Worm (Caenorhabditis elegans) whole organism, young adult: ENCODE data around the gene srsx-33.

Source experiments
- B0035.1 ChIP-seq: sonication (generic microtip); optimal IDR thresholded peaks from 2 replicates; lab custom pipeline; 2016; ENCODE audit warnings: missing genetic modification characterization, mild to moderate bottlenecking, missing compliant biosample characterization, missing genotype, missing genetic modification reagents
- C17E4.6 ChIP-seq: fragments of 200-800 bp; sonication (Bioruptor generic); IDR thresholded peaks from 2 replicates; pipeline ENCODE4 v1.3.6; 2022; ENCODE audit warnings: missing genetic modification reagents, missing genetic modification characterization, missing compliant biosample characterization
- D2030.7 ChIP-seq: fragments of 200-800 bp; sonication (Bioruptor generic); IDR thresholded peaks from 2 replicates; pipeline ENCODE4 v1.3.6; 2022; ENCODE audit warnings: missing genetic modification reagents, missing genetic modification characterization, missing compliant biosample characterization
- F10E7.11 ChIP-seq: sonication (generic microtip); optimal IDR thresholded peaks from 2 replicates; lab custom pipeline; 2017; ENCODE audit warnings: mild to moderate bottlenecking, missing genetic modification characterization, moderate library complexity, missing compliant biosample characterization
- F33H1.4 ChIP-seq: fragments of 200-800 bp; sonication (Bioruptor generic); IDR thresholded peaks from 2 replicates; pipeline ENCODE4 v1.3.6; 2022; ENCODE audit warnings: missing genetic modification reagents, missing genetic modification characterization, missing compliant biosample characterization
- F39B2.1 ChIP-seq: fragments of 200-800 bp; sonication (Bioruptor generic); IDR thresholded peaks from 2 replicates; pipeline ENCODE4 v1.3.6; 2022; ENCODE audit warnings: missing genetic modification reagents, missing genetic modification characterization, missing compliant biosample characterization
- F52B5.7 ChIP-seq: sonication (generic microtip); optimal IDR thresholded peaks from 2 replicates; lab custom pipeline; 2016; ENCODE audit warnings: mild to moderate bottlenecking, missing genetic modification characterization, missing compliant biosample characterization
- K11D2.4 ChIP-seq: fragments of 200-800 bp; sonication (Bioruptor generic); IDR thresholded peaks from 2 replicates; pipeline ENCODE4 v1.3.6; 2022; ENCODE audit warnings: missing genetic modification reagents, missing genetic modification characterization, missing compliant biosample characterization
- Y53F4B.3 ChIP-seq: fragments of 200-800 bp; sonication (Bioruptor generic); IDR thresholded peaks from 2 replicates; pipeline ENCODE4 v1.3.6; 2022; ENCODE audit warnings: missing genetic modification reagents, missing genetic modification characterization, missing compliant biosample characterization
- Y67H2A.10 ChIP-seq: fragments of 200-800 bp; sonication (Bioruptor generic); conservative IDR thresholded peaks from 2 replicates; pipeline ENCODE4 v1.3.6; 2022; ENCODE audit warnings: missing genetic modification reagents, missing genetic modification characterization, missing compliant biosample characterization
- Y95B8A.8 ChIP-seq: fragments of 200-800 bp; sonication (Bioruptor generic); IDR thresholded peaks from 2 replicates; pipeline ENCODE4 v1.3.6; 2022; ENCODE audit warnings: missing genetic modification reagents, missing genetic modification characterization, missing compliant biosample characterization
- ZK185.1 ChIP-seq: sonication (generic microtip); optimal IDR thresholded peaks from 2 replicates; lab custom pipeline; 2016; ENCODE audit warnings: mild to moderate bottlenecking, missing genetic modification characterization, missing compliant biosample characterization; ENCODE audit not compliant: poor library complexity, severe bottlenecking
- atf-7 ChIP-seq: sonication (generic microtip); optimal IDR thresholded peaks from 2 replicates; lab custom pipeline; 2017; ENCODE audit warnings: mild to moderate bottlenecking, missing genetic modification characterization, missing compliant biosample characterization
- athp-1 ChIP-seq: sonication (generic microtip); optimal IDR thresholded peaks from 2 replicates; lab custom pipeline; 2017; ENCODE audit warnings: mild to moderate bottlenecking, missing genetic modification characterization, missing compliant biosample characterization
- attf-3 ChIP-seq: fragments of 200-800 bp; sonication (Bioruptor generic); conservative IDR thresholded peaks from 2 replicates; pipeline ENCODE4 v1.3.6; 2022; ENCODE audit warnings: missing genetic modification reagents, missing genetic modification characterization, missing compliant biosample characterization
- attf-5 ChIP-seq: fragments of 200-800 bp; sonication (Bioruptor generic); optimal IDR thresholded peaks from 2 replicates; lab custom pipeline; 2018; ENCODE audit warnings: mild to moderate bottlenecking, missing genetic modification characterization, missing compliant biosample characterization
- ceh-58 ChIP-seq: fragments of 200-800 bp; sonication (Bioruptor generic); IDR thresholded peaks from 2 replicates; pipeline ENCODE4 v1.3.6; 2022; ENCODE audit warnings: missing genetic modification characterization, missing compliant biosample characterization
- ceh-79 ChIP-seq: sonication (generic microtip); optimal IDR thresholded peaks from 2 replicates; lab custom pipeline; 2017; ENCODE audit warnings: mild to moderate bottlenecking, missing genetic modification characterization, missing compliant biosample characterization
- chd-7 ChIP-seq: sonication (generic microtip); optimal IDR thresholded peaks from 2 replicates; lab custom pipeline; 2016; ENCODE audit warnings: mild to moderate bottlenecking, missing genetic modification characterization, moderate library complexity, missing compliant biosample characterization
- efl-1 ChIP-seq: fragments of 150-350 bp; optimal IDR thresholded peaks from 2 replicates; lab custom pipeline; 2014; ENCODE audit warnings: missing biosample characterization, missing genetic modification reagents, missing genetic modification characterization
- egl-44 ChIP-seq: fragments of 200-800 bp; sonication (Bioruptor generic); IDR thresholded peaks from 2 replicates; pipeline ENCODE4 v1.3.6; 2022; ENCODE audit warnings: missing genetic modification reagents, missing genetic modification characterization, missing compliant biosample characterization
- ekl-4 ChIP-seq: fragments of 200-800 bp; sonication (Bioruptor generic); IDR thresholded peaks from 2 replicates; pipeline ENCODE4 v1.3.6; 2022; ENCODE audit warnings: missing genetic modification reagents, missing genetic modification characterization, missing compliant biosample characterization
- gei-17 ChIP-seq: fragments of 200-800 bp; sonication (Bioruptor generic); optimal IDR thresholded peaks from 2 replicates; lab custom pipeline; 2018; ENCODE audit warnings: mild to moderate bottlenecking, missing genetic modification characterization, missing compliant biosample characterization
- hmg-1.2 ChIP-seq: fragments of 200-800 bp; sonication (Bioruptor generic); IDR thresholded peaks from 2 replicates; pipeline ENCODE4 v1.3.6; 2022; ENCODE audit warnings: missing genetic modification reagents, missing genetic modification characterization, missing compliant biosample characterization
- let-526 ChIP-seq: fragments of 200-800 bp; sonication (Bioruptor generic); IDR thresholded peaks from 2 replicates; pipeline ENCODE4 v1.3.6; 2022; ENCODE audit warnings: missing genetic modification reagents, missing genetic modification characterization, missing compliant biosample characterization
- let-607 ChIP-seq, 2 experiments: fragments of 200-800 bp in 1 of 2; sonication (Bioruptor generic) in 1 of 2; sonication (generic microtip) in 1 of 2; optimal IDR thresholded peaks; 2 replicates each; lab custom pipeline; 2016 to 2018; ENCODE audit warnings: mild to moderate bottlenecking in 2 of 2, missing compliant biosample characterization in 2 of 2, missing genetic modification characterization in 2 of 2, moderate library complexity in 2 of 2, missing genotype in 1 of 2
- lin-26 ChIP-seq: fragments of 200-800 bp; sonication (Bioruptor generic); IDR thresholded peaks from 2 replicates; pipeline ENCODE4 v1.3.6; 2022; ENCODE audit warnings: missing genetic modification reagents, missing genetic modification characterization, missing compliant biosample characterization
- lin-40 ChIP-seq: sonication (generic microtip); optimal IDR thresholded peaks from 2 replicates; lab custom pipeline; 2016; ENCODE audit warnings: missing genetic modification characterization, mild to moderate bottlenecking, missing compliant biosample characterization, missing genotype, missing genetic modification reagents
- lin-54 ChIP-seq: fragments of 200-800 bp; sonication (Bioruptor generic); optimal IDR thresholded peaks from 2 replicates; lab custom pipeline; 2018; ENCODE audit warnings: mild to moderate bottlenecking, missing genetic modification characterization, missing compliant biosample characterization
- lir-1 ChIP-seq: fragments of 200-800 bp; sonication (Bioruptor generic); conservative IDR thresholded peaks from 2 replicates; pipeline ENCODE4 v1.3.6; 2022; ENCODE audit warnings: missing genetic modification reagents, missing genetic modification characterization, missing compliant biosample characterization
- madf-6 ChIP-seq: fragments of 200-800 bp; sonication (Bioruptor generic); IDR thresholded peaks from 2 replicates; pipeline ENCODE4 v1.3.6; 2022; ENCODE audit warnings: missing genetic modification reagents, missing genetic modification characterization, missing compliant biosample characterization
- mcd-1 ChIP-seq: fragments of 200-800 bp; sonication (Bioruptor generic); IDR thresholded peaks from 2 replicates; pipeline ENCODE4 v1.3.6; 2022; ENCODE audit warnings: missing genetic modification reagents, missing genetic modification characterization, missing compliant biosample characterization
- nfya-1 ChIP-seq: sonication (generic microtip); optimal IDR thresholded peaks from 2 replicates; lab custom pipeline; 2017; ENCODE audit warnings: antibody characterized with exemption, missing compliant biosample characterization, missing genetic modification characterization, borderline replicate concordance; ENCODE audit not compliant: insufficient read depth
- nhr-80 ChIP-seq: sonication (generic microtip); optimal IDR thresholded peaks from 2 replicates; lab custom pipeline; 2016; ENCODE audit warnings: missing genetic modification characterization, missing compliant biosample characterization
- nhr-90 ChIP-seq: sonication (generic microtip); optimal IDR thresholded peaks from 2 replicates; lab custom pipeline; 2016; ENCODE audit warnings: missing genotype, mild to moderate bottlenecking, missing genetic modification characterization, missing compliant biosample characterization
- pbrm-1 ChIP-seq: fragments of 200-800 bp; sonication (Bioruptor generic); IDR thresholded peaks from 2 replicates; pipeline ENCODE4 v1.3.6; 2022; ENCODE audit warnings: missing genetic modification reagents, missing genetic modification characterization, missing compliant biosample characterization
- rcor-1 ChIP-seq: fragments of 200-800 bp; sonication (Bioruptor generic); IDR thresholded peaks from 2 replicates; pipeline ENCODE4 v1.3.6; 2022; ENCODE audit warnings: missing genetic modification reagents, missing genetic modification characterization, missing compliant biosample characterization
- rec-8 ChIP-seq, 2 experiments: sonication (generic microtip); optimal IDR thresholded peaks; 2 replicates each; lab custom pipeline; 2016; ENCODE audit warnings: mild to moderate bottlenecking in 2 of 2, missing genetic modification characterization in 2 of 2, missing genetic modification reagents in 2 of 2, missing genotype in 2 of 2, missing biosample characterization in 1 of 2, missing compliant biosample characterization in 1 of 2, moderate library complexity in 1 of 2
- snpc-4 ChIP-seq, 5 experiments: fragments of 150-350 bp in 1 of 5; sonication (generic microtip) in 4 of 5; optimal IDR thresholded peaks; 2 replicates each; lab custom pipeline; 2014 to 2018; ENCODE audit warnings: missing genetic modification characterization in 5 of 5, missing biosample characterization in 3 of 5, antibody characterized with exemption in 2 of 5, mild to moderate bottlenecking in 2 of 5, missing compliant biosample characterization in 2 of 5, missing genotype in 2 of 5, moderate library complexity in 2 of 5, missing genetic modification reagents in 1 of 5
- tlf-1 ChIP-seq: fragments of 200-800 bp; sonication (Bioruptor generic); optimal IDR thresholded peaks from 2 replicates; lab custom pipeline; 2018; ENCODE audit warnings: mild to moderate bottlenecking, missing genetic modification characterization, missing compliant biosample characterization
- unc-130 ChIP-seq: sonication (generic microtip); optimal IDR thresholded peaks from 2 replicates; lab custom pipeline; 2016; ENCODE audit warnings: missing genetic modification reagents, missing genetic modification characterization, missing compliant biosample characterization
- ztf-18 ChIP-seq: sonication (generic microtip); optimal IDR thresholded peaks from 2 replicates; lab custom pipeline; 2016; ENCODE audit warnings: missing genotype, mild to moderate bottlenecking, missing genetic modification characterization, missing compliant biosample characterization
- ztf-25 ChIP-seq: fragments of 200-800 bp; sonication (Bioruptor generic); IDR thresholded peaks from 2 replicates; pipeline ENCODE4 v1.3.6; 2022; ENCODE audit warnings: missing genetic modification reagents, missing genetic modification characterization, missing compliant biosample characterization

The srsx-33 gene

ce11 chrV:11231177-11231576 is 21.2 kb downstream of the srsx-33 start:
- TF ChIP-seq snpc-4 (GFP tag; optimal IDR thresholded peaks at IDR 0.05; lab: Kevin White, UChicago) (no peak), snpc-4 (tag; optimal IDR thresholded peaks at IDR 0.05; lab: Kevin White, UChicago) (no peak), madf-6 (no peak), let-607 (tag; optimal IDR thresholded peaks at IDR 0.05; lab: Kevin White, UChicago) (no peak), ceh-79 (tag; lab: Kevin White, UChicago) (no peak), F39B2.1 (GFP tag; lab: Robert Waterston, UW) (no peak), attf-5 (GFP tag; lab: Kevin White, UChicago) (no peak), ztf-25 (GFP tag; lab: Robert Waterston, UW) (no peak), lin-54 (GFP tag; lab: Kevin White, UChicago) (no peak), B0035.1 (tag; lab: Kevin White, UChicago) (no peak), egl-44 (GFP tag; lab: Robert Waterston, UW) (no peak), lin-40 (tag; lab: Kevin White, UChicago) (no peak), chd-7 (tag; lab: Kevin White, UChicago) (no peak)

- TF ChIP-seq gei-17 (GFP tag; lab: Kevin White, UChicago) (peak; percentile 33), K11D2.4 (GFP tag; lab: Robert Waterston, UW) (0 out of 2 replicates have a peak, but pooled peaks have one; percentile 42), let-526 (0 out of 2 replicates have a peak, but pooled peaks have one; percentile 53), nfya-1 (no peak), ekl-4 (GFP tag; lab: Robert Waterston, UW) (peak; percentile 79), Y53F4B.3 (no peak), F52B5.7 (no peak), rcor-1 (GFP tag; lab: Robert Waterston, UW) (peak; percentile 14; the same call in 1 of the 2 replicates), C17E4.6 (no peak), nhr-90 (no peak), Y95B8A.8 (0 out of 2 replicates have a peak, but pooled peaks have one; percentile 7), athp-1 (tag; lab: Kevin White, UChicago) (peak; percentile 33), F10E7.11 (tag; lab: Kevin White, UChicago) (no peak), Y67H2A.10 (peak; percentile 53; the same call in 1 of the 2 replicates), rec-8 (tag; optimal IDR thresholded peaks at IDR 0.05; lab: Kevin White, UChicago) (no peak), tlf-1 (GFP tag; lab: Kevin White, UChicago) (peak; percentile 46), atf-7 (peak; percentile 19), F33H1.4 (peak; percentile 89), attf-3 (GFP tag; lab: Robert Waterston, UW) (peak; percentile 52; the same call in 1 of the 2 replicates), let-607 (tag; optimal IDR thresholded peaks at IDR 0.05; lab: Kevin White, UChicago) (peak; percentile 8 to 71), lin-26 (GFP tag; lab: Robert Waterston, UW) (peak; percentile 71; the same call in 1 of the 2 replicates), lir-1 (peak; percentile 45; the same call in 1 of the 2 replicates), unc-130 (GFP tag; lab: Kevin White, UChicago) (peak; percentile 28), efl-1 (peak; percentile 16), snpc-4 (GFP tag; optimal IDR thresholded peaks at IDR 0.05; lab: Kevin White, UChicago) (peak; percentile 13), snpc-4 (tag; optimal IDR thresholded peaks at IDR 0.05; lab: Kevin White, UChicago) (peak in 3 of 4 experiments; percentile 32 to 69 (median 65)), ztf-18 (tag; lab: Kevin White, UChicago) (peak; percentile 47), pbrm-1 (GFP tag; lab: Robert Waterston, UW) (peak; percentile 68; the same call in 1 of the 2 replicates), nhr-80 (peak; percentile 55), ceh-58 (GFP tag; lab: Robert Waterston, UW) (no peak), D2030.7 (peak; percentile 33; the same call in 1 of the 2 replicates), ZK185.1 (tag; lab: Kevin White, UChicago) (peak; percentile 65), B0035.1 (tag; lab: Kevin White, UChicago) (peak; percentile 33), chd-7 (tag; lab: Kevin White, UChicago) (peak; percentile 29), lin-40 (tag; lab: Kevin White, UChicago) (peak; percentile 67), mcd-1 (GFP tag; lab: Robert Waterston, UW) (peak; percentile 74), hmg-1.2 (GFP tag; lab: Robert Waterston, UW) (peak; percentile 94)
These were observed 23.6 kb downstream of the srsx-33 start, which contains the start of gene pqn-70 for ce11 chrV:11228653-11229173. Gene pqn-70 (minus strand): TSS chrV:11228703.
